ENCODE assay signal across 1 fruit fly cellular context in the genomic region with DNA sequence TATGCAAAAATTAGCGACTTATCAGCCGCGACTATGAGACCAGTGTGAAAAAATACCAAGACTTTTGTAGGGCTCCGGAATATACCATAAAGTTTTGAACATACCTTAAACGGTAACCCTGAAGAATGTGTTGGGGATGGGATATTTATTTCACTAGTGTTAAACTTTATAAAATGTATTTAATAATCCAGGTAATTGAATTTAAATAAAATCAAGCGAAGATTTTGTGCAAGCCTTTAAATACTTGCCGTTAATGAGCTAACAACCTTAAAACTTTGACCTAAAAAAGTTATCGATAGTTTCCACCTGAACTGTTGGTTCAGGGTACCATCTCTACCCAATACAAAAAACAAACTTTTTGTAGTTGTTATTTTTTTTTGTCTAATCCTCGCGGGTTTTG.
TF ChIP-seq lines count a peak whose summit lies in the region.

TSS of gene CG4101 (plus strand) at position 335 of the 400 bp plus-strand sequence.

TF ChIP-seq in whole organism, embryonic, 481 proteins besides CTCF, POLR2A, EP300 and RAD21 (continued from another document and continues in another):
- TF ChIP-seq inv (GFP tag; IDR thresholded peaks at IDR 0.05; lab: Robert Waterston, UW; ENCODE audit: partially characterized antibody) (peak; percentile 72), kni (GFP tag; optimal IDR thresholded peaks at IDR 0.05; lab: Kevin White, UChicago) (peak; percentile 4), tio (GFP tag; optimal IDR thresholded peaks at IDR 0.05; lab: Kevin White, UChicago) (no peak), dpn (GFP tag; optimal IDR thresholded peaks at IDR 0.05; lab: Kevin White, UChicago) (peak; percentile 82 to 84), mam (GFP tag; optimal IDR thresholded peaks at IDR 0.05; lab: Kevin White, UChicago) (peak; percentile 88), NfI (GFP tag; optimal IDR thresholded peaks at IDR 0.05; lab: Kevin White, UChicago) (peak; percentile 83), CG6791 (GFP tag; IDR thresholded peaks at IDR 0.05; lab: Robert Waterston, UW; ENCODE audit: partially characterized antibody) (peak; percentile 52; the same call in 1 of the 3 replicates), Lhr (GFP tag; optimal IDR thresholded peaks at IDR 0.05; lab: Kevin White, UChicago) (peak; percentile 61), pita (GFP tag; optimal IDR thresholded peaks at IDR 0.05; lab: Kevin White, UChicago) (no peak), Sin3A (optimal IDR thresholded peaks at IDR 0.05; lab: Kevin White, UChicago) (peak; percentile 43), shn (GFP tag; optimal IDR thresholded peaks at IDR 0.05; lab: Kevin White, UChicago) (peak; percentile 76), odd (GFP tag; optimal IDR thresholded peaks at IDR 0.05; lab: Kevin White, UChicago) (peak; percentile 62), CG7786 (GFP tag; optimal IDR thresholded peaks at IDR 0.05; lab: Kevin White, UChicago) (peak; percentile 76), grau (tag; optimal IDR thresholded peaks at IDR 0.05; lab: Kevin White, UChicago) (peak; percentile 83), MESR4 (GFP tag; optimal IDR thresholded peaks at IDR 0.05; lab: Kevin White, UChicago) (no peak), sug (tag; optimal IDR thresholded peaks at IDR 0.05; lab: Kevin White, UChicago) (peak; percentile 88), fu2 (GFP tag; optimal IDR thresholded peaks at IDR 0.05; lab: Kevin White, UChicago) (peak; percentile 78), cas (GFP tag; IDR thresholded peaks at IDR 0.05; lab: Robert Waterston, UW) (peak; percentile 63; the same call in 1 of the 2 replicates), unpg (GFP tag; optimal IDR thresholded peaks at IDR 0.05; lab: Kevin White, UChicago) (peak; percentile 84), Ptx1 (GFP tag; IDR thresholded peaks at IDR 0.05; lab: Robert Waterston, UW) (peak; percentile 83), CG9609 (GFP tag; optimal IDR thresholded peaks at IDR 0.05; lab: Kevin White, UChicago) (peak; percentile 62), ftz-f1 (GFP tag; optimal IDR thresholded peaks at IDR 0.05; lab: Kevin White, UChicago) (peak; percentile 38), HmgZ (tag; optimal IDR thresholded peaks at IDR 0.05; lab: Kevin White, UChicago) (peak; percentile 86), CG9437 (GFP tag; optimal IDR thresholded peaks at IDR 0.05; lab: Kevin White, UChicago) (peak; percentile 37), CG2202 (tag; optimal IDR thresholded peaks at IDR 0.05; lab: Kevin White, UChicago) (peak; percentile 52), Atf6 (GFP tag; IDR thresholded peaks at IDR 0.05; lab: Robert Waterston, UW) (peak; percentile 80), CG8359 (GFP tag; optimal IDR thresholded peaks at IDR 0.05; lab: Kevin White, UChicago; ENCODE audit: borderline replicate concordance) (no peak), Pdp1 (GFP tag; optimal IDR thresholded peaks at IDR 0.05; lab: Kevin White, UChicago) (peak; percentile 83 to 87), al (GFP tag; IDR thresholded peaks at IDR 0.05; lab: Robert Waterston, UW) (peak; percentile 80), CG8765 (GFP tag; IDR thresholded peaks at IDR 0.05; lab: Robert Waterston, UW) (peak; percentile 65), CkIIα-i1 (GFP tag; IDR thresholded peaks at IDR 0.05; lab: Robert Waterston, UW) (no peak), sqz (GFP tag; optimal IDR thresholded peaks at IDR 0.05; lab: Kevin White, UChicago) (peak; percentile 85), zf30C (GFP tag; optimal IDR thresholded peaks at IDR 0.05; lab: Kevin White, UChicago) (no peak), Hr51 (GFP tag; optimal IDR thresholded peaks at IDR 0.05; lab: Kevin White, UChicago) (peak; percentile 76 to 78), trh (GFP tag; optimal IDR thresholded peaks at IDR 0.05; lab: Kevin White, UChicago) (peak; percentile 34), CG11696 (GFP tag; IDR thresholded peaks at IDR 0.05; lab: Robert Waterston, UW) (peak; percentile 61; the same call in 1 of the 2 replicates), Vsx1 (GFP tag; optimal IDR thresholded peaks at IDR 0.05; lab: Kevin White, UChicago) (peak; percentile 11), Blimp-1 (GFP tag; optimal IDR thresholded peaks at IDR 0.05; lab: Kevin White, UChicago) (peak; percentile 71), D19A (tag; optimal IDR thresholded peaks at IDR 0.05; lab: Kevin White, UChicago) (peak; percentile 54), crp (GFP tag; optimal IDR thresholded peaks at IDR 0.05; lab: Kevin White, UChicago) (peak in 1 of 2 experiments; percentile 51), Taf1 (GFP tag; IDR thresholded peaks at IDR 0.05; lab: Robert Waterston, UW) (peak; percentile 75), NFAT (GFP tag; IDR thresholded peaks at IDR 0.05; lab: Robert Waterston, UW) (peak; percentile 81), her (GFP tag; optimal IDR thresholded peaks at IDR 0.05; lab: Kevin White, UChicago) (peak; percentile 48), Fer3 (tag; optimal IDR thresholded peaks at IDR 0.05; lab: Kevin White, UChicago) (peak; percentile 81), CG8924 (tag; optimal IDR thresholded peaks at IDR 0.05; lab: Kevin White, UChicago) (peak; percentile 85), Rx (GFP tag; IDR thresholded peaks at IDR 0.05; lab: Robert Waterston, UW) (peak; percentile 66), CG4328 (GFP tag; optimal IDR thresholded peaks at IDR 0.05; lab: Kevin White, UChicago) (peak; percentile 60), Dref (GFP tag; IDR thresholded peaks at IDR 0.05; lab: Robert Waterston, UW) (peak; percentile 64), Ada2b (GFP tag; IDR thresholded peaks at IDR 0.05; lab: Robert Waterston, UW) (peak; percentile 70), ATbp (GFP tag; optimal IDR thresholded peaks at IDR 0.05; lab: Kevin White, UChicago) (peak; percentile 48), C15 (GFP tag; IDR thresholded peaks at IDR 0.05; lab: Robert Waterston, UW) (0 out of 3 replicates have a peak, but pooled peaks have one; percentile 41), gem (tag; optimal IDR thresholded peaks at IDR 0.05; lab: Kevin White, UChicago) (peak; percentile 90), kah (GFP tag; optimal IDR thresholded peaks at IDR 0.05; lab: Kevin White, UChicago) (no peak), CG12155 (GFP tag; optimal IDR thresholded peaks at IDR 0.05; lab: Kevin White, UChicago) (peak; percentile 76), CG3163 (GFP tag; optimal IDR thresholded peaks at IDR 0.05; lab: Kevin White, UChicago) (peak; percentile 2), Xbp1 (GFP tag; optimal IDR thresholded peaks at IDR 0.05; lab: Kevin White, UChicago) (peak; percentile 86), CG11723 (GFP tag; optimal IDR thresholded peaks at IDR 0.05; lab: Kevin White, UChicago) (peak; percentile 52), dm (GFP tag; optimal IDR thresholded peaks at IDR 0.05; lab: Kevin White, UChicago) (peak; percentile 27), grn (GFP tag; optimal IDR thresholded peaks at IDR 0.05; lab: Kevin White, UChicago) (no peak), dati (GFP tag; IDR thresholded peaks at IDR 0.05; lab: Robert Waterston, UW) (no peak), br (optimal IDR thresholded peaks at IDR 0.05; lab: Kevin White, UChicago) (no peak), unc-4 (GFP tag; IDR thresholded peaks at IDR 0.05; lab: Robert Waterston, UW; ENCODE audit: partially characterized antibody) (peak; percentile 89), Eip74EF (GFP tag; optimal IDR thresholded peaks at IDR 0.05; lab: Kevin White, UChicago) (peak in 1 of 2 experiments; percentile 34), esg (GFP tag; conservative IDR thresholded peaks at IDR 0.05; lab: Robert Waterston, UW) (peak; percentile 74), CG30431 (GFP tag; optimal IDR thresholded peaks at IDR 0.05; lab: Kevin White, UChicago) (no peak), slp2 (GFP tag; optimal IDR thresholded peaks at IDR 0.05; lab: Kevin White, UChicago) (peak; percentile 66), CG32532 (GFP tag; IDR thresholded peaks at IDR 0.05; lab: Robert Waterston, UW) (peak; percentile 84), CG10209 (GFP tag; optimal IDR thresholded peaks at IDR 0.05; lab: Kevin White, UChicago) (peak; percentile 74), tna (GFP tag; IDR thresholded peaks at IDR 0.05; lab: Robert Waterston, UW; ENCODE audit: partially characterized antibody) (no peak), fd64A (GFP tag; optimal IDR thresholded peaks at IDR 0.05; lab: Kevin White, UChicago) (no peak), dimm (GFP tag; IDR thresholded peaks at IDR 0.05; lab: Robert Waterston, UW) (no peak), CG12219 (GFP tag; optimal IDR thresholded peaks at IDR 0.05; lab: Kevin White, UChicago) (peak; percentile 64), z (GFP tag; IDR thresholded peaks at IDR 0.05; lab: Robert Waterston, UW) (no peak), CG15601 (tag; optimal IDR thresholded peaks at IDR 0.05; lab: Kevin White, UChicago) (peak; percentile 80), pros (GFP tag; optimal IDR thresholded peaks at IDR 0.05; lab: Kevin White, UChicago) (no peak), CG17829 (tag; optimal IDR thresholded peaks at IDR 0.05; lab: Kevin White, UChicago) (peak; percentile 76), CG11456 (GFP tag; IDR thresholded peaks at IDR 0.05; lab: Robert Waterston, UW) (peak; percentile 82), kay (GFP tag; optimal IDR thresholded peaks at IDR 0.05; lab: Kevin White, UChicago) (peak; percentile 56), Sry-β (GFP tag; optimal IDR thresholded peaks at IDR 0.05; lab: Kevin White, UChicago) (no peak), CG7372 (GFP tag; IDR thresholded peaks at IDR 0.05; lab: Robert Waterston, UW) (peak; percentile 65), luna (GFP tag; optimal IDR thresholded peaks at IDR 0.05; lab: Kevin White, UChicago) (peak; percentile 77), Ets97D (GFP tag; optimal IDR thresholded peaks at IDR 0.05; lab: Kevin White, UChicago) (peak; percentile 79), Scr (GFP tag; IDR thresholded peaks at IDR 0.05; lab: Robert Waterston, UW; ENCODE audit: partially characterized antibody) (peak; percentile 87), CG1647 (GFP tag; optimal IDR thresholded peaks at IDR 0.05; lab: Kevin White, UChicago) (peak; percentile 55), CG18476 (GFP tag; optimal IDR thresholded peaks at IDR 0.05; lab: Kevin White, UChicago) (peak; percentile 72), B-H2 (GFP tag; optimal IDR thresholded peaks at IDR 0.05; lab: Kevin White, UChicago) (peak; percentile 91), CG30020 (tag; optimal IDR thresholded peaks at IDR 0.05; lab: Kevin White, UChicago) (peak; percentile 79), otp (GFP tag; IDR thresholded peaks at IDR 0.05; lab: Robert Waterston, UW) (peak; percentile 66; the same call in 2 of the 3 replicates), CG13775 (GFP tag; optimal IDR thresholded peaks at IDR 0.05; lab: Kevin White, UChicago) (peak; percentile 77), Antp (GFP tag; optimal IDR thresholded peaks at IDR 0.05; lab: Kevin White, UChicago) (peak; percentile 68), seq (GFP tag; IDR thresholded peaks at IDR 0.05; lab: Robert Waterston, UW) (peak; percentile 63; the same call in 1 of the 2 replicates), bab2 (GFP tag; optimal IDR thresholded peaks at IDR 0.05; lab: Kevin White, UChicago) (peak; percentile 77), CG8944 (GFP tag; optimal IDR thresholded peaks at IDR 0.05; lab: Kevin White, UChicago) (peak; percentile 64), CG8388 (GFP tag; optimal IDR thresholded peaks at IDR 0.05; lab: Kevin White, UChicago) (peak; percentile 52), CG3065 (GFP tag; optimal IDR thresholded peaks at IDR 0.05; lab: Kevin White, UChicago) (peak; percentile 57), Stat92E (GFP tag; optimal IDR thresholded peaks at IDR 0.05; lab: Kevin White, UChicago) (no peak), CG2712 (tag; optimal IDR thresholded peaks at IDR 0.05; lab: Kevin White, UChicago) (peak; percentile 87), CG14860 (GFP tag; IDR thresholded peaks at IDR 0.05; lab: Robert Waterston, UW; ENCODE audit: partially characterized antibody) (peak; percentile 69; the same call in 2 of the 3 replicates), CG4282 (GFP tag; optimal IDR thresholded peaks at IDR 0.05; lab: Kevin White, UChicago) (no peak), insv (GFP tag; optimal IDR thresholded peaks at IDR 0.05; lab: Kevin White, UChicago) (peak in 1 of 2 experiments; percentile 44), CG7556 (GFP tag; optimal IDR thresholded peaks at IDR 0.05; lab: Kevin White, UChicago) (peak; percentile 53), Dip2 (GFP tag; IDR thresholded peaks at IDR 0.05; lab: Robert Waterston, UW) (no peak), CG11398 (GFP tag; optimal IDR thresholded peaks at IDR 0.05; lab: Kevin White, UChicago) (peak; percentile 5), schlank (tag; optimal IDR thresholded peaks at IDR 0.05; lab: Kevin White, UChicago) (peak; percentile 48), cwo (GFP tag; optimal IDR thresholded peaks at IDR 0.05; lab: Kevin White, UChicago) (peak; percentile 50), nmo (GFP tag; optimal IDR thresholded peaks at IDR 0.05; lab: Kevin White, UChicago) (peak; percentile 88), vfl (GFP tag; optimal IDR thresholded peaks at IDR 0.05; lab: Kevin White, UChicago) (peak; percentile 81), CG8089 (GFP tag; optimal IDR thresholded peaks at IDR 0.05; lab: Kevin White, UChicago) (peak; percentile 22), pan (optimal IDR thresholded peaks at IDR 0.05; lab: Kevin White, UChicago) (no peak), pan (GFP tag; optimal IDR thresholded peaks at IDR 0.05 in 1 of 2, IDR thresholded peaks at IDR 0.05 in 1 of 2) (peak in 1 of 2 experiments; percentile 66), CG9932 (GFP tag; IDR thresholded peaks at IDR 0.05; lab: Robert Waterston, UW) (peak; percentile 91), HLH54F (GFP tag; optimal IDR thresholded peaks at IDR 0.05; lab: Kevin White, UChicago) (peak; percentile 79), CG12299 (tag; optimal IDR thresholded peaks at IDR 0.05; lab: Kevin White, UChicago) (peak; percentile 79), TFAM (GFP tag; optimal IDR thresholded peaks at IDR 0.05; lab: Kevin White, UChicago) (no peak), ssp (GFP tag; IDR thresholded peaks at IDR 0.05; lab: Robert Waterston, UW) (peak; percentile 57), vnd (GFP tag; IDR thresholded peaks at IDR 0.05; lab: Robert Waterston, UW; ENCODE audit: partially characterized antibody) (peak; percentile 75), CG2116 (GFP tag; optimal IDR thresholded peaks at IDR 0.05; lab: Kevin White, UChicago) (peak; percentile 79), chn (GFP tag; optimal IDR thresholded peaks at IDR 0.05; lab: Kevin White, UChicago) (peak; percentile 82), Bgb (GFP tag; IDR thresholded peaks at IDR 0.05; lab: Robert Waterston, UW; ENCODE audit: partially characterized antibody) (peak; percentile 51; the same call in 1 of the 2 replicates), CG4360 (GFP tag; IDR thresholded peaks at IDR 0.05; lab: Robert Waterston, UW) (peak; percentile 50), CG15514 (GFP tag; optimal IDR thresholded peaks at IDR 0.05; lab: Kevin White, UChicago) (peak; percentile 85), Lpt (GFP tag; optimal IDR thresholded peaks at IDR 0.05; lab: Kevin White, UChicago) (no peak), Ssrp (tag; optimal IDR thresholded peaks at IDR 0.05; lab: Kevin White, UChicago) (peak; percentile 75), zen (tag; optimal IDR thresholded peaks at IDR 0.05; lab: Kevin White, UChicago) (peak; percentile 71)
